Fruit fly (Drosophila melanogaster): ENCODE measurements around the gene CG10650.
A peak's percentile ranks its signal among the peaks of the same experiment; 100 is the strongest.

Gene CG10650

dm6 chr2L:19034213-19034929, 38.6 kb upstream of the CG10650 start, which contains the start of the genes mib2 and CG31800 (continued):
- no peak for TF ChIP-seq CG11085 (GFP tag; IDR thresholded peaks at IDR 0.05)

- TF ChIP-seq MESR4 (GFP tag; optimal IDR thresholded peaks at IDR 0.05) (peak; percentile 45), pnt (GFP tag; optimal IDR thresholded peaks at IDR 0.05) (no peak), Sry-β (GFP tag; optimal IDR thresholded peaks at IDR 0.05) (no peak), CG14965 (GFP tag; optimal IDR thresholded peaks at IDR 0.05; ENCODE audit: borderline replicate concordance) (no peak), knrl (GFP tag; IDR thresholded peaks at IDR 0.05; ENCODE audit: partially characterized antibody) (peak; percentile 84), CG30431 (GFP tag; optimal IDR thresholded peaks at IDR 0.05) (no peak), dmrt11E (tag; optimal IDR thresholded peaks at IDR 0.05) (no peak), slbo (GFP tag; IDR thresholded peaks at IDR 0.05) (no peak), pan (optimal IDR thresholded peaks at IDR 0.05) (no peak), pan (GFP tag; optimal IDR thresholded peaks at IDR 0.05 in 1 of 2, IDR thresholded peaks at IDR 0.05 in 1 of 2) (no peak), Poxn (GFP tag; IDR thresholded peaks at IDR 0.05) (no peak), ewg (GFP tag; optimal IDR thresholded peaks at IDR 0.05) (no peak), CG18599 (GFP tag; optimal IDR thresholded peaks at IDR 0.05) (no peak), CG10274 (GFP tag; optimal IDR thresholded peaks at IDR 0.05) (no peak), CG14014 (GFP tag; IDR thresholded peaks at IDR 0.05) (no peak), D (optimal IDR thresholded peaks at IDR 0.05) (no peak), D (GFP tag; optimal IDR thresholded peaks at IDR 0.05) (no peak), ems (GFP tag; optimal IDR thresholded peaks at IDR 0.05) (no peak), CG3407 (GFP tag; optimal IDR thresholded peaks at IDR 0.05) (no peak), zf30C (GFP tag; optimal IDR thresholded peaks at IDR 0.05) (no peak), CG13123 (GFP tag; optimal IDR thresholded peaks at IDR 0.05) (no peak), Dp (GFP tag; optimal IDR thresholded peaks at IDR 0.05) (no peak), CG31365 (tag; optimal IDR thresholded peaks at IDR 0.05) (no peak), fd102C (GFP tag; optimal IDR thresholded peaks at IDR 0.05) (no peak), shn (GFP tag; optimal IDR thresholded peaks at IDR 0.05) (no peak), tll (GFP tag; optimal IDR thresholded peaks at IDR 0.05) (no peak), CG13894 (tag; optimal IDR thresholded peaks at IDR 0.05) (no peak), Dll (GFP tag; IDR thresholded peaks at IDR 0.05; ENCODE audit: partially characterized antibody) (peak; percentile 85), ham (GFP tag; IDR thresholded peaks at IDR 0.05) (no peak), unpg (GFP tag; optimal IDR thresholded peaks at IDR 0.05) (no peak), CG4707 (GFP tag; optimal IDR thresholded peaks at IDR 0.05) (no peak), CG1529 (GFP tag; optimal IDR thresholded peaks at IDR 0.05) (no peak), Sry-δ (GFP tag; optimal IDR thresholded peaks at IDR 0.05) (peak; percentile 61), pzg (GFP tag; optimal IDR thresholded peaks at IDR 0.05) (peak; percentile 23), CG11504 (tag; optimal IDR thresholded peaks at IDR 0.05) (no peak), CG7556 (GFP tag; optimal IDR thresholded peaks at IDR 0.05) (no peak), lab (GFP tag; optimal IDR thresholded peaks at IDR 0.05) (no peak), Xrp1 (GFP tag; IDR thresholded peaks at IDR 0.05) (no peak), Hmr (GFP tag; optimal IDR thresholded peaks at IDR 0.05) (no peak), Sox100B (GFP tag; optimal IDR thresholded peaks at IDR 0.05) (no peak), sna (GFP tag; IDR thresholded peaks at IDR 0.05; ENCODE audit: partially characterized antibody) (peak; percentile 82), pum (GFP tag; optimal IDR thresholded peaks at IDR 0.05) (no peak), BEAF-32 (GFP tag; optimal IDR thresholded peaks at IDR 0.05) (peak; percentile 68), CG2120 (GFP tag; optimal IDR thresholded peaks at IDR 0.05) (no peak), CG14667 (GFP tag; IDR thresholded peaks at IDR 0.05) (no peak), grau (tag; optimal IDR thresholded peaks at IDR 0.05) (no peak), CG1792 (GFP tag; optimal IDR thresholded peaks at IDR 0.05) (no peak)
These were observed 37.6 kb upstream of the CG10650 start, which contains the start of gene hook for dm6 chr2L:19033288-19033687. Gene hook (minus strand): TSS chr2L:19033498.

Measured in whole organism, embryonic.